Worm (Caenorhabditis elegans) whole organism, L1 larva: ENCODE measurements around the gene Y32G9B.1.

Experiments used
- alr-1 ChIP-seq: fragments of 200-800 bp; sonication (Bioruptor generic); optimal IDR thresholded peaks from 2 replicates; lab custom pipeline; 2018; ENCODE audit warnings: borderline replicate concordance, mild to moderate bottlenecking, missing genetic modification characterization, missing compliant biosample characterization
- ces-1 ChIP-seq: fragments of 150-350 bp; optimal IDR thresholded peaks from 2 replicates; lab custom pipeline; 2014; ENCODE audit warnings: missing biosample characterization, missing genetic modification reagents, missing genetic modification characterization
- efl-3 ChIP-seq: fragments of 200-800 bp; sonication (Bioruptor generic); optimal IDR thresholded peaks from 2 replicates; lab custom pipeline; 2018; ENCODE audit warnings: mild to moderate bottlenecking, missing genetic modification characterization, missing compliant biosample characterization
- egl-27 ChIP-seq, 2 experiments: fragments of 150-350 bp in 1 of 2; sonication (generic microtip); optimal IDR thresholded peaks; 3 replicates each; lab custom pipeline; 2017 to 2018; ENCODE audit warnings: missing biosample characterization in 2 of 2, missing genetic modification characterization in 2 of 2, missing genetic modification reagents in 2 of 2
- lsy-2 ChIP-seq, 2 experiments: fragments of 150-350 bp; optimal IDR thresholded peaks; 2 replicates each; lab custom pipeline; 2014; ENCODE audit warnings: missing biosample characterization in 2 of 2, missing genetic modification characterization in 2 of 2
- mep-1 ChIP-seq: fragments of 150-350 bp; optimal IDR thresholded peaks from 2 replicates; lab custom pipeline; 2014; ENCODE audit warnings: missing biosample characterization, missing genetic modification characterization
- sox-4 ChIP-seq: sonication (generic microtip); optimal IDR thresholded peaks from 2 replicates; lab custom pipeline; 2016; ENCODE audit warnings: missing genetic modification characterization, missing compliant biosample characterization

DNA sequence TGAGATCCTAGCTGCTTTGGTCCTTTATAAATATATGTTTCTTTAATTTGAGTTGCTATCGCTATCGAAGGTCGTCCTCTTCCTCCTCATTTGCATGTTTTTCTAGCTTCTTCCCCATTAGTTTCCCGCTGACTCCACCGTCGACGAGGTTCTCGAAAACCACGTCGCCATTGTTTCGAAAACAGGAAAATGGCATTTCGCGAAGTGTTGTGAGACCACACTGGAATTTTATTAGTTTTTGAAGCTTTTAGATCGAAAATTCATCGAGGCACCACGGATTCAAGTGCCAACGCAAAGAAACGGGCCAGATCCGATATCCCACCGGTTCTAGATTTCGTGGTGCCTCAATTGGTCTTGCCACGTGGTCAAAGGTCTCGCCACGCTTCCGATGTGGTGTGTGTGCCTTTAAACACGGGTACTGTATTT is 40.7 kb upstream of the Y32G9B.1 start:
- TF ChIP-seq mep-1 (tag; lab: Kevin White, UChicago) (no peak), efl-3 (no peak), sox-4 (tag; lab: Kevin White, UChicago) (no peak), alr-1 (tag; lab: Kevin White, UChicago) (peak; percentile 24), ces-1 (no peak), lsy-2 (tag; optimal IDR thresholded peaks at IDR 0.05; lab: Kevin White, UChicago) (no peak), egl-27 (tag; optimal IDR thresholded peaks at IDR 0.05; lab: Kevin White, UChicago) (no peak)
